Fruit fly (Drosophila melanogaster): ENCODE measurements at regions not wholly inside any gene's neighbourhood (a gene's known extent, or its start where the extent isn't known, plus 50 kb on each side); places are given as distances from the start of the nearest gene placed in this dataset.

dm6 chr3L:10334006-10334405 is 61.0 kb downstream of the Or67d start:
- TF ChIP-seq Mnt (GFP tag; optimal IDR thresholded peaks at IDR 0.05) (no peak), cic (GFP tag; optimal IDR thresholded peaks at IDR 0.05) (no peak), toe (GFP tag; optimal IDR thresholded peaks at IDR 0.05) (no peak), tj (GFP tag; optimal IDR thresholded peaks at IDR 0.05) (no peak), kay (GFP tag; ENCODE audit: borderline replicate concordance) (no peak)

dm6 chr3L:10335467-10336131 is 62.6 kb downstream of the Or67d start:
- TF ChIP-seq CG1620 (GFP tag; optimal IDR thresholded peaks at IDR 0.05) (no peak), Crg-1 (GFP tag; optimal IDR thresholded peaks at IDR 0.05) (no peak), CG7101 (tag; optimal IDR thresholded peaks at IDR 0.05) (no peak), CG14711 (tag; optimal IDR thresholded peaks at IDR 0.05) (no peak), CG7045 (GFP tag; optimal IDR thresholded peaks at IDR 0.05) (no peak), toe (GFP tag; optimal IDR thresholded peaks at IDR 0.05) (no peak), cic (GFP tag; optimal IDR thresholded peaks at IDR 0.05) (no peak), CG33017 (tag; optimal IDR thresholded peaks at IDR 0.05) (no peak), kay (GFP tag; ENCODE audit: borderline replicate concordance) (no peak), CG12768 (GFP tag; optimal IDR thresholded peaks at IDR 0.05) (no peak), cnc (optimal IDR thresholded peaks at IDR 0.05) (no peak), pad (GFP tag; optimal IDR thresholded peaks at IDR 0.05) (no peak)

DNA sequence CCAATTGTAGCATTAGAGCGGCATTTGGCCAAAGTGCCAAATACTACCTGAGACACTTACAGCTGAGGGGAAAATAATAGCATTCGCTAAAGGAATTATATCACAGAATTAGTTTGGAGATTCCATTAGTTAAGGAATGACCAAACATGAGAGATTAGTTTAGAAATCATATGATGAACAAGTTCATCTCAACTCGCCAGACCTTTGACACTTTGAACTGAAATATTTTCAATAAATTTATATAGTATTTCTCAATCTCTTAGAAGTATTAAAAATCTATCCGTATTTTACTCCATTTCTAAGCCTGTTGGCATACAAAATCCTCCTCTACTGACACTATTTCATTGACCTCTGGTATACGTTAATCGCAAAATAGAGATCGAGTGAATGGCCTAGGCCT is 64.6 kb downstream of the Or67d start:
- no peak for TF ChIP-seq Clk (GFP tag; optimal IDR thresholded peaks at IDR 0.05)
- no peak for TF ChIP-seq Mnt (GFP tag; optimal IDR thresholded peaks at IDR 0.05)
- no peak for TF ChIP-seq CG33017 (tag; optimal IDR thresholded peaks at IDR 0.05)
- no peak for TF ChIP-seq kay (GFP tag; ENCODE audit: borderline replicate concordance)
- TF ChIP-seq tj (GFP tag; optimal IDR thresholded peaks at IDR 0.05): no peak
- no peak for TF ChIP-seq cic (GFP tag; optimal IDR thresholded peaks at IDR 0.05)
- TF ChIP-seq CG11617 (GFP tag; optimal IDR thresholded peaks at IDR 0.05): no peak
- no peak for TF ChIP-seq CG5204 (GFP tag; optimal IDR thresholded peaks at IDR 0.05)
- TF ChIP-seq ovo (GFP tag; optimal IDR thresholded peaks at IDR 0.05): no peak
- TF ChIP-seq CG7101 (tag; optimal IDR thresholded peaks at IDR 0.05): no peak
- no peak for TF ChIP-seq toe (GFP tag; optimal IDR thresholded peaks at IDR 0.05)

DNA sequence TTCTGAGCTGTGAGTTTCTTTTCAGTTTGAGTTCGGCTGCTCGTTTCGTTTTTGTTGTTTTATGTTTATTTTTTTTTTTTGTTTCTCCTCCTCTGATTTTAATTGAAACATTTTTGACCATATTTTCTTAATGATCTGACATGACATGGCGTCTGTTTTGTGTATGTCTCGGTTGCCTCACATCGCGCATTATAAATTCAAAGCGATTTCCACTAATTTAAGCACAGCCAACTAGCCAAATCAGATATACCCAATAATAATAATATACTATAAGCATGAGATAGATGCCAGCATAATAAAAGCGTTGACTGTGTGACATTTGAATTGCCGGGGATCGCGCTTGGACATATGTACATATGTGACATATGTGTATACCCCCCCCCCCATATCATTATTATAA is 66.5 kb downstream of the Or67d start:
- TF ChIP-seq Hr96 (GFP tag; optimal IDR thresholded peaks at IDR 0.05) (no peak), tj (GFP tag; optimal IDR thresholded peaks at IDR 0.05) (no peak), CG7045 (GFP tag; optimal IDR thresholded peaks at IDR 0.05) (no peak), bab1 (GFP tag; optimal IDR thresholded peaks at IDR 0.05) (no peak), cnc (optimal IDR thresholded peaks at IDR 0.05) (no peak), Crg-1 (GFP tag; optimal IDR thresholded peaks at IDR 0.05) (no peak), pad (GFP tag; optimal IDR thresholded peaks at IDR 0.05) (no peak), CG5204 (GFP tag; optimal IDR thresholded peaks at IDR 0.05) (no peak)

- no peak for TF ChIP-seq CG12768 (GFP tag; optimal IDR thresholded peaks at IDR 0.05)
- TF ChIP-seq pad (GFP tag; optimal IDR thresholded peaks at IDR 0.05): no peak
- no peak for TF ChIP-seq CG7101 (tag; optimal IDR thresholded peaks at IDR 0.05)
- no peak for TF ChIP-seq cnc (optimal IDR thresholded peaks at IDR 0.05)
- TF ChIP-seq CG33017 (tag; optimal IDR thresholded peaks at IDR 0.05): no peak
- no peak for TF ChIP-seq tj (GFP tag; optimal IDR thresholded peaks at IDR 0.05)
- TF ChIP-seq kay (GFP tag; ENCODE audit: borderline replicate concordance): no peak
- no peak for TF ChIP-seq CG14711 (tag; optimal IDR thresholded peaks at IDR 0.05)
- TF ChIP-seq cic (GFP tag; optimal IDR thresholded peaks at IDR 0.05): no peak
- TF ChIP-seq bab1 (GFP tag; optimal IDR thresholded peaks at IDR 0.05): no peak
- no peak for TF ChIP-seq Clk (GFP tag; optimal IDR thresholded peaks at IDR 0.05)
- no peak for TF ChIP-seq Hr96 (GFP tag; optimal IDR thresholded peaks at IDR 0.05)
- no peak for TF ChIP-seq Crg-1 (GFP tag; optimal IDR thresholded peaks at IDR 0.05)
- no peak for TF ChIP-seq CG7045 (GFP tag; optimal IDR thresholded peaks at IDR 0.05)
These were observed 68.7 kb downstream of the Or67d start for dm6 chr3L:10341697-10342096.

- TF ChIP-seq Clk (GFP tag; optimal IDR thresholded peaks at IDR 0.05) (no peak), CG12768 (GFP tag; optimal IDR thresholded peaks at IDR 0.05) (no peak), CG33017 (tag; optimal IDR thresholded peaks at IDR 0.05) (no peak), toe (GFP tag; optimal IDR thresholded peaks at IDR 0.05) (no peak), ovo (GFP tag; optimal IDR thresholded peaks at IDR 0.05) (no peak), tj (GFP tag; optimal IDR thresholded peaks at IDR 0.05) (no peak), CG11617 (GFP tag; optimal IDR thresholded peaks at IDR 0.05) (no peak), Mnt (GFP tag; optimal IDR thresholded peaks at IDR 0.05) (no peak), bab1 (GFP tag; optimal IDR thresholded peaks at IDR 0.05) (no peak), CG1620 (GFP tag; optimal IDR thresholded peaks at IDR 0.05) (no peak), CG5204 (GFP tag; optimal IDR thresholded peaks at IDR 0.05) (no peak), CG7045 (GFP tag; optimal IDR thresholded peaks at IDR 0.05) (no peak), CG14711 (tag; optimal IDR thresholded peaks at IDR 0.05) (no peak), cnc (optimal IDR thresholded peaks at IDR 0.05) (no peak)
These were observed 68.6 kb upstream of the CG12362 start for dm6 chr3L:10343992-10344435.

DNA sequence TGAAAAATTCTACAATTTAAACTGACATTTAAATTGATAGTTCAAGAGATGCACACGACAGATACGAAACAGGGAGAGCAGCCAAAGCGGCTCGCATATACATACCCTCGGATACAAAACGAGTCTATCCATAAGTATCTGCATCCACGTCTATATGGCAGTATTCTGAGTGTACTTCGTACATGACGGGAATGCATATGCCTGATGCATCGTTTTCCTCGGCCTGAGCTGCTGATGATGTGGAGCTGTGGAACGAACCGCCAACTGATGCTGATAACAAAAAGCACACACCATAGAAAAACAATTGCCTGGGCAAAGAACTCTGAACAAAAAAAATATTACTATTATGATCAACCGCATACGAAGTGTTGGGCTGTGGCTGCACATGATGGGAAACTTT is 63.4 kb upstream of the CG12362 start:
- TF ChIP-seq Crg-1 (GFP tag; optimal IDR thresholded peaks at IDR 0.05) (no peak), cic (GFP tag; optimal IDR thresholded peaks at IDR 0.05) (no peak), CG33017 (tag; optimal IDR thresholded peaks at IDR 0.05) (no peak), Hr96 (GFP tag; optimal IDR thresholded peaks at IDR 0.05) (no peak)

Measured in whole organism, adult.